Fruit fly (Drosophila melanogaster) whole organism, embryonic: ENCODE results near the gene scpr-B.

ENCODE experiments used
- Atf3 ChIP-seq: fragments of 200-800 bp; sonication (Bioruptor generic); optimal IDR thresholded peaks from 3 replicates; lab custom pipeline; 2016; ENCODE audit warnings: missing biosample characterization, missing genetic modification characterization
- B-H2 ChIP-seq: fragments of 200-800 bp; sonication (Bioruptor generic); optimal IDR thresholded peaks from 2 replicates; lab custom pipeline; 2018; ENCODE audit warnings: missing biosample characterization, mild to moderate bottlenecking, missing genetic modification characterization
- CG12744 ChIP-seq: fragments of 200-800 bp; sonication (Bioruptor generic); optimal IDR thresholded peaks from 2 replicates; lab custom pipeline; 2016; ENCODE audit warnings: missing biosample characterization, missing genetic modification characterization
- CG1647 ChIP-seq: fragments of 200-800 bp; sonication (Bioruptor generic); optimal IDR thresholded peaks from 3 replicates; lab custom pipeline; 2016; ENCODE audit warnings: missing biosample characterization, missing genetic modification characterization
- CG17568 ChIP-seq: fragments of 200-800 bp; sonication (Bioruptor generic); optimal IDR thresholded peaks from 2 replicates; lab custom pipeline; 2018; ENCODE audit warnings: missing biosample characterization, mild to moderate bottlenecking, missing genetic modification characterization, moderate library complexity
- CG18599 ChIP-seq: fragments of 200-800 bp; sonication (Bioruptor generic); optimal IDR thresholded peaks from 3 replicates; lab custom pipeline; 2017; ENCODE audit warnings: missing biosample characterization, missing genetic modification characterization, mild to moderate bottlenecking, moderate library complexity, missing genetic modification reagents
- CG2712 ChIP-seq: fragments of 200-800 bp; optimal IDR thresholded peaks from 3 replicates; lab custom pipeline; 2019; ENCODE audit warnings: missing biosample characterization, mild to moderate bottlenecking, missing genetic modification characterization, moderate library complexity
- CG2875 ChIP-seq: fragments of 200-800 bp; sonication (Bioruptor generic); optimal IDR thresholded peaks from 2 replicates; lab custom pipeline; 2017; ENCODE audit warnings: missing biosample characterization, mild to moderate bottlenecking, missing genetic modification characterization, missing genetic modification reagents
- CG2889 ChIP-seq: fragments of 200-800 bp; sonication (Bioruptor generic); IDR thresholded peaks from 3 replicates; pipeline ENCODE4 v1.3.6; 2022; ENCODE audit warnings: missing biosample characterization, missing genetic modification characterization
- CG31365 ChIP-seq: fragments of 200-800 bp; sonication (Bioruptor generic); optimal IDR thresholded peaks from 2 replicates; lab custom pipeline; 2018; ENCODE audit warnings: missing biosample characterization, mild to moderate bottlenecking, missing genetic modification characterization
- CG4404 ChIP-seq: fragments of 200-800 bp; sonication (Bioruptor generic); IDR thresholded peaks from 2 replicates; pipeline ENCODE4 v1.3.6; 2022; ENCODE audit warnings: missing biosample characterization, missing genetic modification characterization
- CG6254 ChIP-seq: fragments of 200-800 bp; sonication (Bioruptor generic); optimal IDR thresholded peaks from 3 replicates; lab custom pipeline; 2017; ENCODE audit warnings: mild to moderate bottlenecking, missing biosample characterization, missing genetic modification reagents, missing genetic modification characterization
- CG7928 ChIP-seq: fragments of 200-800 bp; sonication (Bioruptor generic); optimal IDR thresholded peaks from 2 replicates; lab custom pipeline; 2017; ENCODE audit warnings: missing biosample characterization, mild to moderate bottlenecking, missing genetic modification characterization
- CG8765 ChIP-seq: fragments of 200-800 bp; sonication (Bioruptor generic); IDR thresholded peaks from 2 replicates; pipeline ENCODE4 v1.3.6; 2022; ENCODE audit warnings: missing biosample characterization, missing genetic modification characterization
- CG9437 ChIP-seq: fragments of 200-800 bp; sonication (Bioruptor generic); optimal IDR thresholded peaks from 2 replicates; lab custom pipeline; 2018; ENCODE audit warnings: missing biosample characterization, mild to moderate bottlenecking, missing genetic modification characterization
- CG9797 ChIP-seq: fragments of 200-800 bp; sonication (Bioruptor generic); optimal IDR thresholded peaks from 3 replicates; lab custom pipeline; 2018; ENCODE audit warnings: missing biosample characterization, mild to moderate bottlenecking, missing genetic modification characterization
- CG9876 ChIP-seq: fragments of 200-800 bp; sonication (Bioruptor generic); optimal IDR thresholded peaks from 2 replicates; lab custom pipeline; 2016; ENCODE audit warnings: missing biosample characterization, missing genetic modification characterization
- CHES-1-like ChIP-seq: fragments of 200-800 bp; sonication (Bioruptor generic); optimal IDR thresholded peaks from 2 replicates; lab custom pipeline; 2016; ENCODE audit warnings: missing biosample characterization, missing genetic modification characterization
- CTCF ChIP-seq: fragments of 200-800 bp; sonication (Bioruptor generic); optimal IDR thresholded peaks from 2 replicates; lab custom pipeline; 2017; ENCODE audit warnings: missing biosample characterization, mild to moderate bottlenecking, missing genetic modification characterization, moderate library complexity
- Dbx ChIP-seq: fragments of 200-800 bp; sonication (Bioruptor generic); IDR thresholded peaks from 3 replicates; pipeline ENCODE4 v1.3.6; 2022; ENCODE audit warnings: missing biosample characterization, missing genetic modification characterization
- HLH54F ChIP-seq: fragments of 200-800 bp; sonication (Bioruptor generic); optimal IDR thresholded peaks from 3 replicates; lab custom pipeline; 2016; ENCODE audit warnings: missing biosample characterization, missing genetic modification characterization
- Hmr ChIP-seq: fragments of 200-800 bp; sonication (Bioruptor generic); optimal IDR thresholded peaks from 3 replicates; lab custom pipeline; 2017; ENCODE audit warnings: mild to moderate bottlenecking, missing biosample characterization, missing genetic modification reagents, missing genetic modification characterization
- MESR4 ChIP-seq: fragments of 200-800 bp; sonication (Bioruptor generic); optimal IDR thresholded peaks from 2 replicates; lab custom pipeline; 2018; ENCODE audit warnings: missing biosample characterization, mild to moderate bottlenecking, missing genetic modification characterization, moderate library complexity
- Neu2 ChIP-seq: fragments of 200-800 bp; sonication (Bioruptor generic); optimal IDR thresholded peaks from 3 replicates; lab custom pipeline; 2016; ENCODE audit warnings: missing biosample characterization, missing genetic modification characterization, borderline replicate concordance
- Pdp1 ChIP-seq, 2 experiments: fragments of 200-800 bp; sonication (Bioruptor generic); optimal IDR thresholded peaks; 3 replicates each; lab custom pipeline; 2016; ENCODE audit warnings: missing biosample characterization in 2 of 2, missing genetic modification characterization in 2 of 2, mild to moderate bottlenecking in 1 of 2, moderate library complexity in 1 of 2
- Sox102F ChIP-seq: fragments of 200-800 bp; sonication (Bioruptor generic); optimal IDR thresholded peaks from 2 replicates; lab custom pipeline; 2018; ENCODE audit warnings: missing biosample characterization, mild to moderate bottlenecking, missing genetic modification characterization, moderate library complexity
- aop ChIP-seq: fragments of 200-800 bp; sonication (Bioruptor generic); IDR thresholded peaks from 2 replicates; pipeline ENCODE4 v1.3.6; 2022; ENCODE audit warnings: missing biosample characterization, missing genetic modification characterization
- btn ChIP-seq: fragments of 200-800 bp; sonication (Bioruptor generic); optimal IDR thresholded peaks from 2 replicates; lab custom pipeline; 2016; ENCODE audit warnings: missing biosample characterization, missing genetic modification characterization
- cg ChIP-seq: fragments of 200-800 bp; sonication (Bioruptor generic); optimal IDR thresholded peaks from 3 replicates; lab custom pipeline; 2019; ENCODE audit warnings: missing biosample characterization, mild to moderate bottlenecking, missing genetic modification characterization, moderate library complexity
- chif ChIP-seq, 2 experiments: fragments of 200-800 bp; sonication (Bioruptor generic); optimal IDR thresholded peaks; 3 replicates each; lab custom pipeline; 2016; ENCODE audit warnings: missing biosample characterization in 2 of 2, missing genetic modification characterization in 2 of 2
- ci ChIP-seq: fragments of 200-800 bp; sonication (Bioruptor generic); IDR thresholded peaks from 3 replicates; pipeline ENCODE4 v1.3.6; 2022; ENCODE audit warnings: missing biosample characterization, missing genetic modification characterization
- crp ChIP-seq, 2 experiments: fragments of 200-800 bp; sonication (Bioruptor generic); optimal IDR thresholded peaks; 2 replicates in 1 of 2; 3 replicates in 1 of 2; lab custom pipeline; 2017; ENCODE audit warnings: missing biosample characterization in 2 of 2, missing genetic modification characterization in 2 of 2, mild to moderate bottlenecking in 1 of 2, moderate library complexity in 1 of 2
- dati ChIP-seq: fragments of 200-800 bp; sonication (Bioruptor generic); IDR thresholded peaks from 2 replicates; pipeline ENCODE4 v1.3.6; 2022; ENCODE audit warnings: missing biosample characterization, missing genetic modification characterization
- dmrt11E ChIP-seq: fragments of 200-800 bp; sonication (Bioruptor generic); optimal IDR thresholded peaks from 3 replicates; lab custom pipeline; 2018; ENCODE audit warnings: missing biosample characterization, mild to moderate bottlenecking, missing genetic modification characterization, moderate library complexity
- fd64A ChIP-seq: fragments of 200-800 bp; sonication (Bioruptor generic); optimal IDR thresholded peaks from 3 replicates; lab custom pipeline; 2018; ENCODE audit warnings: missing biosample characterization, mild to moderate bottlenecking, missing genetic modification characterization
- gfzf ChIP-seq: fragments of 200-800 bp; sonication (Bioruptor generic); optimal IDR thresholded peaks from 2 replicates; lab custom pipeline; 2016; ENCODE audit warnings: missing biosample characterization, mild to moderate bottlenecking, missing genetic modification characterization, moderate library complexity
- gt ChIP-seq: fragments of 200-800 bp; sonication (Bioruptor generic); IDR thresholded peaks from 2 replicates; pipeline ENCODE4 v1.3.6; 2022; ENCODE audit warnings: missing biosample characterization, missing genetic modification characterization
- hth ChIP-seq: fragments of >200 bp; optimal IDR thresholded peaks from 2 replicates; lab custom pipeline; 2017; ENCODE audit warnings: inconsistent platforms
- lmd ChIP-seq: fragments of 200-800 bp; sonication (Bioruptor generic); IDR thresholded peaks from 2 replicates; pipeline ENCODE4 v1.3.6; 2022; ENCODE audit warnings: missing biosample characterization, missing genetic modification characterization
- lov ChIP-seq, 2 experiments: fragments of 200-800 bp in 1 of 2; fragments of >200 bp in 1 of 2; sonication (Bioruptor generic) in 1 of 2; IDR thresholded peaks in 1 of 2; optimal IDR thresholded peaks in 1 of 2; 2 replicates in 1 of 2; 3 replicates in 1 of 2; pipeline versions ENCODE4 v1.3.6 to Lab custom; 2017 to 2022; ENCODE audit warnings: missing biosample characterization in 1 of 2, missing genetic modification characterization in 1 of 2
- odd ChIP-seq: fragments of 200-800 bp; sonication (Bioruptor generic); optimal IDR thresholded peaks from 2 replicates; lab custom pipeline; 2017; ENCODE audit warnings: missing biosample characterization, mild to moderate bottlenecking, missing genetic modification characterization
- phol ChIP-seq: fragments of 200-800 bp; sonication (Bioruptor generic); optimal IDR thresholded peaks from 3 replicates; lab custom pipeline; 2018; ENCODE audit warnings: missing biosample characterization, mild to moderate bottlenecking, missing genetic modification characterization, moderate library complexity
- prd ChIP-seq, 3 experiments: fragments of >200 bp in 2 of 3; fragments of 200-800 bp in 1 of 3; sonication (Bioruptor generic) in 1 of 3; optimal IDR thresholded peaks in 2 of 3; IDR thresholded peaks in 1 of 3; 2 replicates in 2 of 3; 3 replicates in 1 of 3; pipeline versions ENCODE4 v1.3.6 to Lab custom; 2017 to 2022; ENCODE audit warnings: missing biosample characterization in 1 of 3, missing genetic modification characterization in 1 of 3
- pum ChIP-seq: fragments of 200-800 bp; sonication (Bioruptor generic); optimal IDR thresholded peaks from 2 replicates; lab custom pipeline; 2016; ENCODE audit warnings: missing biosample characterization, missing genetic modification characterization
- sc ChIP-seq, 3 experiments: fragments of >200 bp in 2 of 3; fragments of 200-800 bp in 1 of 3; sonication (Bioruptor generic) in 1 of 3; optimal IDR thresholded peaks; 2 replicates in 2 of 3; 3 replicates in 1 of 3; lab custom pipeline; 2017; ENCODE audit warnings: mild to moderate bottlenecking in 1 of 3, missing biosample characterization in 1 of 3, missing genetic modification characterization in 1 of 3, missing genetic modification reagents in 1 of 3
- sd ChIP-seq: fragments of 200-800 bp; sonication (Bioruptor generic); optimal IDR thresholded peaks from 3 replicates; lab custom pipeline; 2018; ENCODE audit warnings: missing biosample characterization, mild to moderate bottlenecking, missing genetic modification characterization, moderate library complexity
- slbo ChIP-seq: fragments of 200-800 bp; sonication (Bioruptor generic); IDR thresholded peaks from 2 replicates; pipeline ENCODE4 v1.3.6; 2022; ENCODE audit warnings: missing biosample characterization, missing genetic modification characterization
- tgo ChIP-seq: fragments of 200-800 bp; sonication (Bioruptor generic); IDR thresholded peaks from 3 replicates; pipeline ENCODE4 v1.3.6; 2022; ENCODE audit warnings: missing biosample characterization, missing genetic modification characterization
- tin ChIP-seq: fragments of 200-800 bp; sonication (Bioruptor generic); optimal IDR thresholded peaks from 3 replicates; lab custom pipeline; 2016; ENCODE audit warnings: missing biosample characterization, missing genetic modification characterization
- usp ChIP-seq: fragments of >200 bp; optimal IDR thresholded peaks from 2 replicates; lab custom pipeline; 2017; ENCODE audit warnings: missing biosample characterization, missing genetic modification characterization

Gene scpr-B

dm6 chr3R:11226496-11226895 lies 14.3 kb downstream of the scpr-B start, which contains the start of gene CG17726 (continued):
- TF ChIP-seq B-H2 (GFP tag; lab: Kevin White, UChicago) = peak; percentile 92
- peak; percentile 97 for TF ChIP-seq CG2889 (GFP tag; lab: Robert Waterston, UW)
- TF ChIP-seq fd64A (GFP tag; lab: Kevin White, UChicago) = peak; percentile 3
- peak; percentile 99 for TF ChIP-seq Sox102F
- TF ChIP-seq dmrt11E (tag; lab: Kevin White, UChicago) = peak; percentile 99
- TF ChIP-seq CTCF (GFP tag; lab: Kevin White, UChicago) = peak; percentile 36
- peak; percentile 98 for TF ChIP-seq Dbx (GFP tag; lab: Robert Waterston, UW)
- peak; percentile 95 for TF ChIP-seq tin (GFP tag; lab: Kevin White, UChicago)
- peak; percentile 94 for TF ChIP-seq gt (GFP tag; lab: Robert Waterston, UW)
- no peak for TF ChIP-seq CG18599
- no peak for TF ChIP-seq CG17568 (GFP tag; lab: Kevin White, UChicago)
- peak; percentile 98 for TF ChIP-seq lmd (GFP tag; lab: Robert Waterston, UW)
- peak; percentile 20 for TF ChIP-seq gfzf (GFP tag; lab: Kevin White, UChicago)
- peak; percentile 95 for TF ChIP-seq CG4404 (GFP tag; lab: Robert Waterston, UW)
- peak; percentile 94 for TF ChIP-seq dati (GFP tag; lab: Robert Waterston, UW)
- TF ChIP-seq sc (optimal IDR thresholded peaks at IDR 0.05; lab: Kevin White, UChicago) = no peak
- peak; percentile 92 for TF ChIP-seq sc (GFP tag; optimal IDR thresholded peaks at IDR 0.05; lab: Kevin White, UChicago)
- peak; percentile 92 for TF ChIP-seq CG12744
- TF ChIP-seq CG1647 (GFP tag; lab: Kevin White, UChicago) = peak; percentile 80
- TF ChIP-seq lov (optimal IDR thresholded peaks at IDR 0.05; lab: Kevin White, UChicago) = no peak
- TF ChIP-seq lov (GFP tag; IDR thresholded peaks at IDR 0.05; lab: Robert Waterston, UW) = peak; percentile 98
- peak; percentile 97 for TF ChIP-seq CG8765
- TF ChIP-seq CG2875 = peak; percentile 96
- TF ChIP-seq CG9876 = peak; percentile 52
- peak; percentile 57 for TF ChIP-seq btn (GFP tag; lab: Kevin White, UChicago)
- TF ChIP-seq HLH54F (GFP tag; lab: Kevin White, UChicago) = peak; percentile 78
- peak; percentile 67 for TF ChIP-seq MESR4 (GFP tag; lab: Kevin White, UChicago)
- peak; percentile 12 for TF ChIP-seq CG9797 (GFP tag; lab: Kevin White, UChicago)
- TF ChIP-seq pum (GFP tag; lab: Kevin White, UChicago) = peak; percentile 88
- no peak for TF ChIP-seq cg (GFP tag; lab: Kevin White, UChicago)
- peak; percentile 84 for TF ChIP-seq CHES-1-like
- no peak for TF ChIP-seq Neu2 (GFP tag; lab: Kevin White, UChicago)
- TF ChIP-seq odd (GFP tag; lab: Kevin White, UChicago) = peak; percentile 94
- TF ChIP-seq hth (lab: Kevin White, UChicago) = no peak
- peak; percentile 98 for TF ChIP-seq slbo (GFP tag; lab: Robert Waterston, UW)
- peak; percentile 89 for TF ChIP-seq aop
- TF ChIP-seq CG31365 (tag; lab: Kevin White, UChicago) = peak; percentile 81
- no peak for TF ChIP-seq prd (optimal IDR thresholded peaks at IDR 0.05; lab: Kevin White, UChicago)
- TF ChIP-seq prd (GFP tag; IDR thresholded peaks at IDR 0.05; lab: Robert Waterston, UW) = peak; percentile 99
- no peak for TF ChIP-seq Hmr (GFP tag; lab: Kevin White, UChicago)
- TF ChIP-seq chif (GFP tag; optimal IDR thresholded peaks at IDR 0.05; lab: Kevin White, UChicago) = peak; percentile 86 to 94
- TF ChIP-seq crp (GFP tag; optimal IDR thresholded peaks at IDR 0.05; lab: Kevin White, UChicago) = peak; percentile 62 to 88
- peak; percentile 65 for TF ChIP-seq CG7928 (GFP tag; lab: Kevin White, UChicago)
- TF ChIP-seq CG6254 (GFP tag; lab: Kevin White, UChicago) = peak; percentile 92
- peak; percentile 93 for TF ChIP-seq CG9437 (GFP tag; lab: Kevin White, UChicago)
- peak; percentile 86 for TF ChIP-seq Atf3
- no peak for TF ChIP-seq usp (GFP tag; lab: Kevin White, UChicago)
- TF ChIP-seq phol (tag; lab: Kevin White, UChicago) = peak; percentile 96
- peak; percentile 99 for TF ChIP-seq CG2712
- peak; percentile 98 for TF ChIP-seq tgo (GFP tag; lab: Robert Waterston, UW)
- TF ChIP-seq sd = peak; percentile 92
- TF ChIP-seq ci (GFP tag; lab: Robert Waterston, UW) = peak; percentile 99
- peak; percentile 90 to 95 for TF ChIP-seq Pdp1 (GFP tag; optimal IDR thresholded peaks at IDR 0.05; lab: Kevin White, UChicago)
